Worm (Caenorhabditis elegans) whole organism, mixed stage, embryonic: Measurements from ENCODE around the gene ZK1307.4.

ENCODE experiments used
- ceh-39 ChIP-seq: fragments of 150-350 bp; optimal IDR thresholded peaks from 2 replicates; lab custom pipeline; 2014; ENCODE audit warnings: missing biosample characterization, missing genetic modification characterization
- lsy-2 ChIP-seq: fragments of 150-350 bp; optimal IDR thresholded peaks from 2 replicates; lab custom pipeline; 2014; ENCODE audit warnings: missing biosample characterization, missing genetic modification characterization
- mab-5 ChIP-seq: fragments of 150-350 bp; optimal IDR thresholded peaks from 2 replicates; lab custom pipeline; 2014; ENCODE audit warnings: missing biosample characterization, missing genetic modification characterization
- mep-1 ChIP-seq: fragments of 150-350 bp; optimal IDR thresholded peaks from 2 replicates; lab custom pipeline; 2017; ENCODE audit warnings: missing biosample characterization, missing genetic modification reagents, missing genetic modification characterization, inconsistent platforms
- nhr-28 ChIP-seq: fragments of 150-350 bp; optimal IDR thresholded peaks from 2 replicates; lab custom pipeline; 2014; ENCODE audit warnings: missing biosample characterization, missing genetic modification characterization
- pha-4 ChIP-seq: fragments of 150-350 bp; optimal IDR thresholded peaks from 2 replicates; lab custom pipeline; 2018; ENCODE audit warnings: missing biosample characterization, missing genetic modification reagents, missing genetic modification characterization
- snpc-4 ChIP-seq: fragments of 150-350 bp; optimal IDR thresholded peaks from 2 replicates; lab custom pipeline; 2014; ENCODE audit warnings: missing biosample characterization, missing genetic modification characterization
- unc-39 ChIP-seq: fragments of 150-350 bp; optimal IDR thresholded peaks from 2 replicates; lab custom pipeline; 2014; ENCODE audit warnings: missing biosample characterization, missing genetic modification characterization

DNA sequence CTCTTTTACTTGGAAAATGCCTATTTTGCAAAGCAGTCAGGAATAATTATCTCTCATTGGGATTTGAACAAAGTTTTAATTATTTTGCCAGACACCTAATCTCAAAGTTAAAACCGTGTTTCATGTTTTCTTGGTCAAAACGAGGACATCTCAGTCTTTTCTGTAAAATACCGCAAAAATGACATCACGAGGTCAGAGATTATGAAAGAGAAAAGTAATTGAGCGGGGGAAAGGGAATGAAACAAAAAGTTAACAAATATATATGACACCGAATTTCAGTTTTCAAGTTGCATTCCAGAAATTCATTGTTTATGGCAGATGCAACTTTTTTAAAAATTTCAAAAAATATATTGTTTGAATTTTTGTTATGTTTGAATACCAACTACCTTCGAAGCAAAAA, 49.0 kb downstream of the ZK1307.4 start:
- no peak for TF ChIP-seq unc-39
- no peak for TF ChIP-seq snpc-4
- no peak for TF ChIP-seq mep-1 (tag; lab: Kevin White, UChicago)
- TF ChIP-seq nhr-28: no peak
- no peak for TF ChIP-seq pha-4 (tag; lab: Kevin White, UChicago)
- no peak for TF ChIP-seq ceh-39
- TF ChIP-seq lsy-2 (tag; lab: Kevin White, UChicago): no peak
- TF ChIP-seq mab-5 (tag; lab: Kevin White, UChicago): no peak
